Fruit fly (Drosophila melanogaster) whole organism, pupa: ENCODE measurements around the gene CG15047.

Experiments used
- CG10348 ChIP-seq: fragments of 200-800 bp; sonication (Bioruptor generic); IDR thresholded peaks from 2 replicates; pipeline ENCODE4 v1.3.6; 2022; ENCODE audit warnings: missing biosample characterization, missing genetic modification characterization
- CG12605 ChIP-seq: fragments of 200-800 bp; sonication (Bioruptor generic); IDR thresholded peaks from 2 replicates; pipeline ENCODE4 v1.3.6; 2022; ENCODE audit warnings: missing biosample characterization, missing genetic modification characterization
- CG13204 ChIP-seq: fragments of 200-800 bp; sonication (Bioruptor generic); optimal IDR thresholded peaks from 2 replicates; lab custom pipeline; 2018; ENCODE audit warnings: missing biosample characterization, mild to moderate bottlenecking, missing genetic modification characterization, moderate library complexity
- CG14655 ChIP-seq: fragments of 200-800 bp; sonication (Bioruptor generic); optimal IDR thresholded peaks from 3 replicates; lab custom pipeline; 2017; ENCODE audit warnings: mild to moderate bottlenecking, missing biosample characterization, missing genetic modification reagents, missing genetic modification characterization
- CG15710 ChIP-seq: fragments of 200-800 bp; sonication (Bioruptor generic); optimal IDR thresholded peaks from 2 replicates; lab custom pipeline; 2018; ENCODE audit warnings: missing biosample characterization, mild to moderate bottlenecking, missing genetic modification characterization, moderate library complexity
- CG17806 ChIP-seq: fragments of 200-800 bp; sonication (Bioruptor generic); optimal IDR thresholded peaks from 2 replicates; lab custom pipeline; 2018; ENCODE audit warnings: missing biosample characterization, mild to moderate bottlenecking, missing genetic modification characterization, moderate library complexity
- CG32121 ChIP-seq: fragments of 200-800 bp; sonication (Bioruptor generic); IDR thresholded peaks from 2 replicates; pipeline ENCODE4 v1.3.6; 2022; ENCODE audit warnings: missing biosample characterization, missing genetic modification characterization
- CG34367 ChIP-seq: fragments of 200-800 bp; sonication (Bioruptor generic); optimal IDR thresholded peaks from 2 replicates; lab custom pipeline; 2018; ENCODE audit warnings: missing biosample characterization, mild to moderate bottlenecking, missing genetic modification characterization
- CG4496 ChIP-seq: fragments of 200-800 bp; sonication (Bioruptor generic); IDR thresholded peaks from 3 replicates; pipeline ENCODE4 v1.3.6; 2022; ENCODE audit warnings: missing biosample characterization, missing genetic modification characterization
- CG8159 ChIP-seq: fragments of 200-800 bp; sonication (Bioruptor generic); optimal IDR thresholded peaks from 3 replicates; lab custom pipeline; 2018; ENCODE audit warnings: missing biosample characterization, mild to moderate bottlenecking, missing genetic modification characterization, moderate library complexity
- CG8301 ChIP-seq: fragments of 200-800 bp; sonication (Bioruptor generic); optimal IDR thresholded peaks from 2 replicates; lab custom pipeline; 2018; ENCODE audit warnings: missing biosample characterization, mild to moderate bottlenecking, missing genetic modification characterization
- CG9948 ChIP-seq: fragments of 200-800 bp; sonication (Bioruptor generic); optimal IDR thresholded peaks from 2 replicates; lab custom pipeline; 2018; ENCODE audit warnings: missing biosample characterization, mild to moderate bottlenecking, missing genetic modification characterization, moderate library complexity
- D1 ChIP-seq: fragments of 200-800 bp; sonication (Bioruptor generic); optimal IDR thresholded peaks from 2 replicates; lab custom pipeline; 2018; ENCODE audit warnings: missing biosample characterization, mild to moderate bottlenecking, missing genetic modification characterization, moderate library complexity
- EcR ChIP-seq: fragments of 200-800 bp; sonication (Bioruptor generic); optimal IDR thresholded peaks from 3 replicates; lab custom pipeline; 2019; ENCODE audit warnings: missing biosample characterization, missing genetic modification characterization, mild to moderate bottlenecking, moderate library complexity, missing genetic modification reagents
- Ets98B ChIP-seq: fragments of 200-800 bp; sonication (Bioruptor generic); IDR thresholded peaks from 2 replicates; pipeline ENCODE4 v1.3.6; 2022; ENCODE audit warnings: missing biosample characterization, missing genetic modification characterization
- Pif1A ChIP-seq: fragments of 200-800 bp; sonication (Bioruptor generic); optimal IDR thresholded peaks from 3 replicates; lab custom pipeline; 2016; ENCODE audit warnings: missing biosample characterization, missing genetic modification characterization
- Pif1B ChIP-seq: fragments of 200-800 bp; sonication (Bioruptor generic); optimal IDR thresholded peaks from 3 replicates; lab custom pipeline; 2016; ENCODE audit warnings: missing biosample characterization, missing genetic modification characterization
- Snoo ChIP-seq: fragments of 200-800 bp; sonication (Bioruptor generic); optimal IDR thresholded peaks from 3 replicates; lab custom pipeline; 2017; ENCODE audit warnings: missing biosample characterization, mild to moderate bottlenecking, missing genetic modification characterization, inconsistent platforms
- fd96Ca ChIP-seq: fragments of 200-800 bp; sonication (Bioruptor generic); IDR thresholded peaks from 3 replicates; pipeline ENCODE4 v1.3.6; 2022; ENCODE audit warnings: missing biosample characterization, missing genetic modification characterization
- rn ChIP-seq: fragments of 200-800 bp; sonication (Bioruptor generic); IDR thresholded peaks from 2 replicates; pipeline ENCODE4 v1.3.6; 2022; ENCODE audit warnings: missing biosample characterization, missing genetic modification characterization

The CG15047 gene

DNA sequence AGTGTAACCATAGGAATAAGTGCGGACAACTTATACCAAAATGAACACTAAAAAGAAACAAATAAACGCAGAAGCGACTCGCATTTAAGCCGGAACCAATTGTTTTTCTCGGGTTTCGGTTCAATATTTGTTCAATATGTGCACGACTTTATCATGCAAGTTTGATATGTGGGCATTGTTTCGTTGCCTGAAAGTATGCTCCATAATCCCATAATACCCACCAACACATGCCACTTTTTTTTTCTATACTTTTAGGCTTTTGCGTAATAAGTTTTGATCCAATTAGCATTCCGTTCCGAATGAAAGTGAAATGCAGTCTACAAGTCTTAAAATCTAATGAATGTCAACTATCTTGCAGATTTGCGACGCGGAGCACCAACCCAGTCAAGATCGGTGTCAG, 8.1 kb upstream of the CG15047 start:
- TF ChIP-seq rn (GFP tag; lab: Robert Waterston, UW) (no peak), CG8159 (no peak), CG8301 (tag; lab: Kevin White, UChicago) (no peak), D1 (tag; lab: Kevin White, UChicago) (no peak), Snoo (tag; lab: Kevin White, UChicago) (no peak), CG10348 (no peak), CG4496 (GFP tag; lab: Robert Waterston, UW) (no peak), Ets98B (GFP tag; lab: Robert Waterston, UW) (no peak), CG9948 (no peak)

DNA sequence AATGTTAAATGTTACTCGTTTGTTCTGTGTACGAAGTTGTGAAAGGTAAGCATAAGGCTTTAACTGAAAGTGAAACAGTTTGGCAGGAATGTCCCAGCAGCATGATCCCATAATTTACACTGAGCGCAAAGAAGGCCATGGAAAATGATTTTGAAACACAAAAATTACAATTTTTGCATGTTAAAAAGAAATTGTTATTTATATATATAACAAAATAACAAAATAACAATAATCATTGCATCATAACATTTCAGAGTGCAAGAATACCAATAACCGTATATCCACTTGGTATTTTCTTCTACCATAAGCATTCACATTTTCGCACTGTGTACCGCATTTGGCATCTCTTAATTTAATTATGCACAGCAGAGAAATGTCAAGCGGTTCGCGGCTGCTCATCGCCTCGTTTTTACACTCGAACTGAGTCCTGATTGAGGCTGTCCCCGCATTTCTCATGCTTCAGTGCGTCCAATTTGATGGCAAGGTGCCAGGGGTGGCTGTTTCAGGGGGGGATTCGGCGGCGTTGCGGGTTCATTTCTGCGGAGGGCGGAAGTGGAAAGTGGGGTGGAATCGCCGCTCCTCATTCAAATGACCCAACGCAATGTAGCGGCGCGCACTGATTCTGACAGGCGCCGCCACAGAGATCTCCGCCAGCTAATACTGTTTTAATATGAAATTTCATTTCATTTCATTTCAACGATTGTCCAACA, 5.9 kb upstream of the CG15047 start, which contains the start of gene CG6481:
Gene CG6481, minus strand, starts transcription at position 51 of the 710 bp plus-strand sequence.
- no peak for TF ChIP-seq CG10348
- no peak for TF ChIP-seq CG4496 (GFP tag; lab: Robert Waterston, UW)
- no peak for TF ChIP-seq CG8159
- no peak for TF ChIP-seq fd96Ca (GFP tag; lab: Robert Waterston, UW)
- TF ChIP-seq CG15710 (tag; lab: Kevin White, UChicago) = no peak
- no peak for TF ChIP-seq CG9948
- TF ChIP-seq Snoo (tag; lab: Kevin White, UChicago) = no peak
- peak; percentile 8 for TF ChIP-seq CG17806 (tag; lab: Kevin White, UChicago)
- no peak for TF ChIP-seq CG8301 (tag; lab: Kevin White, UChicago)

dm6 chrX:18523146-18523812, 5.2 kb upstream of the CG15047 start:
- no peak for TF ChIP-seq EcR
- TF ChIP-seq Ets98B (GFP tag; lab: Robert Waterston, UW) = no peak
- TF ChIP-seq CG12605 = no peak
- no peak for TF ChIP-seq CG13204 (GFP tag; lab: Kevin White, UChicago)
- TF ChIP-seq fd96Ca (GFP tag; lab: Robert Waterston, UW) = no peak
- TF ChIP-seq CG4496 (GFP tag; lab: Robert Waterston, UW) = no peak
- no peak for TF ChIP-seq Pif1B (GFP tag; lab: Kevin White, UChicago)
- TF ChIP-seq CG15710 (tag; lab: Kevin White, UChicago) = no peak
- no peak for TF ChIP-seq Pif1A (GFP tag; lab: Kevin White, UChicago)
- no peak for TF ChIP-seq D1 (tag; lab: Kevin White, UChicago)
- TF ChIP-seq rn (GFP tag; lab: Robert Waterston, UW) = no peak
- no peak for TF ChIP-seq CG32121
- TF ChIP-seq Snoo (tag; lab: Kevin White, UChicago) = no peak
- TF ChIP-seq CG14655 (GFP tag; lab: Kevin White, UChicago) = no peak
- no peak for TF ChIP-seq CG8301 (tag; lab: Kevin White, UChicago)
- no peak for TF ChIP-seq CG10348
- no peak for TF ChIP-seq CG8159
- no peak for TF ChIP-seq CG34367 (tag; lab: Kevin White, UChicago)

- TF ChIP-seq Snoo (tag; lab: Kevin White, UChicago) (peak; percentile 3), Pif1A (GFP tag; lab: Kevin White, UChicago) (peak; percentile 24), EcR (no peak), CG32121 (no peak), CG14655 (GFP tag; lab: Kevin White, UChicago) (peak; percentile 66), CG34367 (tag; lab: Kevin White, UChicago) (peak; percentile 14), CG8159 (peak; percentile 70), CG15710 (tag; lab: Kevin White, UChicago) (peak; percentile 49), CG9948 (peak; percentile 41), CG17806 (tag; lab: Kevin White, UChicago) (peak; percentile 44), CG8301 (tag; lab: Kevin White, UChicago) (peak; percentile 52), Ets98B (GFP tag; lab: Robert Waterston, UW) (no peak)
- TF ChIP-seq, all 21 proteins: peak for 9
Measured at dm6 chrX:18524594-18525266, 3.8 kb upstream of the CG15047 start.

- TF ChIP-seq CG13204 (GFP tag; lab: Kevin White, UChicago) = no peak
- no peak for TF ChIP-seq CG8301 (tag; lab: Kevin White, UChicago)
- TF ChIP-seq Pif1A (GFP tag; lab: Kevin White, UChicago) = peak; percentile 18
- TF ChIP-seq EcR = no peak
- no peak for TF ChIP-seq Pif1B (GFP tag; lab: Kevin White, UChicago)
- no peak for TF ChIP-seq CG10348
- peak; percentile 25 for TF ChIP-seq CG8159
- peak; percentile 25 for TF ChIP-seq CG9948
- TF ChIP-seq Ets98B (GFP tag; lab: Robert Waterston, UW) = no peak
- peak; percentile 13 for TF ChIP-seq CG34367 (tag; lab: Kevin White, UChicago)
- no peak for TF ChIP-seq CG14655 (GFP tag; lab: Kevin White, UChicago)
- no peak for TF ChIP-seq fd96Ca (GFP tag; lab: Robert Waterston, UW)
- no peak for TF ChIP-seq CG12605
- TF ChIP-seq CG32121 = no peak
- no peak for TF ChIP-seq Snoo (tag; lab: Kevin White, UChicago)
- TF ChIP-seq CG15710 (tag; lab: Kevin White, UChicago) = peak; percentile 22
- no peak for TF ChIP-seq D1 (tag; lab: Kevin White, UChicago)
Measured at dm6 chrX:18533308-18533707, 4.8 kb downstream of the CG15047 start.
